Worm (Caenorhabditis elegans): Measurements from ENCODE around the gene pat-6.

Gene pat-6

DNA sequence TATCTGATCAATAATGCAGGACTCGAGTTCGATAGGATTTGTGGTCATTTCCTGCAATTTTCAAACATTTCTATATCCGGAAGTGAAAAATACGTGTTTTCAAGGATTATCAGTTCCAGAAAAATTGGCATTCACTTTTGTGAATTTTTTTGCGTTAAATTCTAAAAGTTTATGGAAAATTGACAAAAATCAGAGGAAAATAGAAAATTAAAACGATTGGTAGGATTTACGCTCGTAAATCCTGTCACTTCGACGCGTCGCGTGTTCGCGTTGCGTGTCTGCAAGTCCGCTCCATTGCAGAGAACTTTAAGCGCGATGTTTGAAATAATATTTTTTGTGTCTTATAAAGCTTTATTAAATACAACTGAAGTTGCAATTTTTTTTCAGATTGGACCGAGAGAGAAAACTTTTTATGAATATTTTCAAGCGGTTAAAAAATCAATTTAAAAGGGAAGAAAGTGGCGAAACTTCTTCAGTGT, 8.6 kb downstream of the pat-6 start, which contains the start of gene rcat-1:
Gene rcat-1, minus strand, starts transcription at position 51 of the 479 bp plus-strand sequence.
- TF ChIP-seq nhr-129 (tag; optimal IDR thresholded peaks at IDR 0.05) (peak; percentile 80), lin-11 (tag; optimal IDR thresholded peaks at IDR 0.05) (peak; percentile 85), nhr-12 (tag; optimal IDR thresholded peaks at IDR 0.05) (no peak), skn-1 (tag; optimal IDR thresholded peaks at IDR 0.05) (no peak), mab-5 (tag; optimal IDR thresholded peaks at IDR 0.05) (peak; percentile 9), fos-1 (tag; optimal IDR thresholded peaks at IDR 0.05) (peak; percentile 61), ZK546.5 (tag; optimal IDR thresholded peaks at IDR 0.05) (peak; percentile 25), nhr-237 (tag; optimal IDR thresholded peaks at IDR 0.05) (peak; percentile 7), unc-62 (GFP tag; optimal IDR thresholded peaks at IDR 0.05) (no peak), ama-1 (optimal IDR thresholded peaks at IDR 0.05) (no peak), elt-3 (tag; optimal IDR thresholded peaks at IDR 0.05) (no peak), peb-1 (tag; optimal IDR thresholded peaks at IDR 0.05) (no peak), ztf-11 (tag; optimal IDR thresholded peaks at IDR 0.05) (no peak), nhr-6 (tag; optimal IDR thresholded peaks at IDR 0.05) (no peak), lsy-2 (tag; optimal IDR thresholded peaks at IDR 0.05) (peak; percentile 52 to 91), nhr-11 (tag; optimal IDR thresholded peaks at IDR 0.05) (no peak), zag-1 (tag; optimal IDR thresholded peaks at IDR 0.05) (no peak), nhr-21 (tag; optimal IDR thresholded peaks at IDR 0.05) (peak; percentile 75), R02D3.7 (tag; optimal IDR thresholded peaks at IDR 0.05) (no peak), elt-1 (tag; optimal IDR thresholded peaks at IDR 0.05) (no peak), snpc-4 (tag; optimal IDR thresholded peaks at IDR 0.05) (no peak), ceh-16 (tag; optimal IDR thresholded peaks at IDR 0.05) (no peak), lin-13 (GFP tag; optimal IDR thresholded peaks at IDR 0.05) (peak; percentile 92), nhr-10 (tag; optimal IDR thresholded peaks at IDR 0.05) (no peak), unc-39 (tag; optimal IDR thresholded peaks at IDR 0.05) (no peak), F13H6.1 (tag; optimal IDR thresholded peaks at IDR 0.05) (peak; percentile 19), ceh-82 (tag; optimal IDR thresholded peaks at IDR 0.05) (peak; percentile 53), C34F6.9 (tag; optimal IDR thresholded peaks at IDR 0.05) (peak; percentile 91), ztf-1 (GFP tag; conservative IDR thresholded peaks at IDR 0.05) (no peak), mdl-1 (tag; optimal IDR thresholded peaks at IDR 0.05) (peak in 1 of 2 experiments; percentile 17), blmp-1 (tag; optimal IDR thresholded peaks at IDR 0.05; ENCODE audit: insufficient read depth) (no peak), Y55F3AM.14 (GFP tag; optimal IDR thresholded peaks at IDR 0.05) (no peak), sma-3 (GFP tag; optimal IDR thresholded peaks at IDR 0.05) (peak; percentile 63), gmeb-1 (tag; optimal IDR thresholded peaks at IDR 0.05) (peak; percentile 94), mbf-1 (tag; optimal IDR thresholded peaks at IDR 0.05) (no peak), sma-9 (GFP tag; optimal IDR thresholded peaks at IDR 0.05) (peak; percentile 64), sma-9 (tag; optimal IDR thresholded peaks at IDR 0.05) (no peak), aly-2 (tag; optimal IDR thresholded peaks at IDR 0.05) (no peak), unc-55 (GFP tag; optimal IDR thresholded peaks at IDR 0.05) (peak; percentile 99), nhr-23 (tag; optimal IDR thresholded peaks at IDR 0.05) (no peak), sem-4 (tag; optimal IDR thresholded peaks at IDR 0.05) (peak; percentile 44), alr-1 (tag; optimal IDR thresholded peaks at IDR 0.05) (no peak), nhr-25 (tag; optimal IDR thresholded peaks at IDR 0.05) (peak; percentile 72), crh-2 (tag; optimal IDR thresholded peaks at IDR 0.05) (peak; percentile 83), nhr-77 (tag; optimal IDR thresholded peaks at IDR 0.05) (no peak), ztf-4 (tag; optimal IDR thresholded peaks at IDR 0.05) (peak; percentile 53), lin-39 (tag; optimal IDR thresholded peaks at IDR 0.05) (no peak), dmd-4 (tag; optimal IDR thresholded peaks at IDR 0.05) (no peak), egl-27 (tag; optimal IDR thresholded peaks at IDR 0.05) (peak; percentile 8)
